Worm (Caenorhabditis elegans) whole organism, L2 larva: ENCODE results near the gene C11H1.5.

Source experiments
- C34F6.9 ChIP-seq: fragments of 150-350 bp; optimal IDR thresholded peaks from 2 replicates; lab custom pipeline; 2014; ENCODE audit warnings: missing biosample characterization, missing genetic modification characterization
- F13H6.1 ChIP-seq: sonication (generic microtip); optimal IDR thresholded peaks from 2 replicates; lab custom pipeline; 2016; ENCODE audit warnings: missing genetic modification characterization, missing compliant biosample characterization
- R02D3.7 ChIP-seq: fragments of 150-350 bp; optimal IDR thresholded peaks from 2 replicates; lab custom pipeline; 2014; ENCODE audit warnings: missing biosample characterization, missing genetic modification characterization
- ZK546.5 ChIP-seq: sonication (generic microtip); optimal IDR thresholded peaks from 2 replicates; lab custom pipeline; 2017; ENCODE audit warnings: missing biosample characterization, missing genetic modification characterization
- aly-2 ChIP-seq: fragments of 150-350 bp; optimal IDR thresholded peaks from 2 replicates; lab custom pipeline; 2014; ENCODE audit warnings: missing biosample characterization, missing genetic modification characterization
- ama-1 ChIP-seq: fragments of 150-350 bp; optimal IDR thresholded peaks from 2 replicates; lab custom pipeline; 2018; ENCODE audit warnings: inconsistent platforms
- ceh-16 ChIP-seq: fragments of 150-350 bp; optimal IDR thresholded peaks from 2 replicates; lab custom pipeline; 2014; ENCODE audit warnings: missing biosample characterization, missing genetic modification characterization
- ceh-82 ChIP-seq: fragments of 150-350 bp; optimal IDR thresholded peaks from 2 replicates; lab custom pipeline; 2014; ENCODE audit warnings: missing biosample characterization, missing genetic modification characterization
- crh-2 ChIP-seq: sonication (generic microtip); optimal IDR thresholded peaks from 2 replicates; lab custom pipeline; 2017; ENCODE audit warnings: missing biosample characterization, missing genetic modification characterization
- egl-27 ChIP-seq: sonication (generic microtip); optimal IDR thresholded peaks from 3 replicates; lab custom pipeline; 2017; ENCODE audit warnings: missing biosample characterization, missing genetic modification reagents, missing genetic modification characterization
- elt-1 ChIP-seq: fragments of 150-350 bp; optimal IDR thresholded peaks from 2 replicates; lab custom pipeline; 2014; ENCODE audit warnings: missing biosample characterization, missing genetic modification characterization
- elt-3 ChIP-seq: sonication (generic microtip); optimal IDR thresholded peaks from 2 replicates; lab custom pipeline; 2017; ENCODE audit warnings: missing biosample characterization, missing genetic modification characterization
- fos-1 ChIP-seq: fragments of 150-350 bp; optimal IDR thresholded peaks from 2 replicates; lab custom pipeline; 2014; ENCODE audit warnings: missing biosample characterization, missing genetic modification characterization
- gmeb-1 ChIP-seq: fragments of 150-350 bp; optimal IDR thresholded peaks from 2 replicates; lab custom pipeline; 2014; ENCODE audit warnings: missing biosample characterization, missing genetic modification characterization
- lin-11 ChIP-seq: fragments of 150-350 bp; sonication (generic microtip); optimal IDR thresholded peaks from 2 replicates; lab custom pipeline; 2014; ENCODE audit warnings: missing biosample characterization, missing genetic modification characterization, inconsistent platforms, mixed read lengths
- lin-39 ChIP-seq: fragments of 150-350 bp; optimal IDR thresholded peaks from 2 replicates; lab custom pipeline; 2014; ENCODE audit warnings: missing biosample characterization, missing genetic modification reagents, missing genetic modification characterization
- lsy-2 ChIP-seq, 2 experiments: fragments of 150-350 bp in 1 of 2; sonication (generic microtip) in 1 of 2; optimal IDR thresholded peaks; 2 replicates each; lab custom pipeline; 2014 to 2017; ENCODE audit warnings: missing biosample characterization in 2 of 2, missing genetic modification characterization in 2 of 2
- mab-5 ChIP-seq: fragments of 150-350 bp; optimal IDR thresholded peaks from 2 replicates; lab custom pipeline; 2014; ENCODE audit warnings: missing biosample characterization, missing genetic modification characterization
- mbf-1 ChIP-seq: sonication (generic microtip); optimal IDR thresholded peaks from 2 replicates; lab custom pipeline; 2017; ENCODE audit warnings: missing biosample characterization, missing genetic modification characterization
- mdl-1 ChIP-seq, 2 experiments: fragments of 150-350 bp in 1 of 2; sonication (generic microtip) in 1 of 2; optimal IDR thresholded peaks; 2 replicates each; lab custom pipeline; 2017; ENCODE audit warnings: missing biosample characterization in 2 of 2, missing genetic modification characterization in 2 of 2
- nhr-10 ChIP-seq: sonication (generic microtip); optimal IDR thresholded peaks from 2 replicates; lab custom pipeline; 2017; ENCODE audit warnings: missing biosample characterization, missing genetic modification characterization
- nhr-11 ChIP-seq: fragments of 150-350 bp; optimal IDR thresholded peaks from 2 replicates; lab custom pipeline; 2014; ENCODE audit warnings: missing biosample characterization, missing genetic modification characterization
- nhr-12 ChIP-seq: fragments of 150-350 bp; optimal IDR thresholded peaks from 2 replicates; lab custom pipeline; 2014; ENCODE audit warnings: missing biosample characterization, missing genetic modification characterization
- nhr-129 ChIP-seq: fragments of 150-350 bp; optimal IDR thresholded peaks from 2 replicates; lab custom pipeline; 2014; ENCODE audit warnings: missing biosample characterization, missing genetic modification characterization
- nhr-21 ChIP-seq: fragments of 150-350 bp; optimal IDR thresholded peaks from 2 replicates; lab custom pipeline; 2014; ENCODE audit warnings: missing biosample characterization, missing genetic modification characterization
- nhr-23 ChIP-seq: fragments of 150-350 bp; optimal IDR thresholded peaks from 2 replicates; lab custom pipeline; 2014; ENCODE audit warnings: missing biosample characterization, missing genetic modification reagents, missing genetic modification characterization
- nhr-237 ChIP-seq: fragments of 150-350 bp; optimal IDR thresholded peaks from 2 replicates; lab custom pipeline; 2014; ENCODE audit warnings: missing biosample characterization, missing genetic modification characterization
- nhr-25 ChIP-seq: fragments of 150-350 bp; sonication (generic microtip); optimal IDR thresholded peaks from 3 replicates; lab custom pipeline; 2014; ENCODE audit warnings: missing biosample characterization, missing genetic modification characterization
- nhr-6 ChIP-seq: fragments of 150-350 bp; optimal IDR thresholded peaks from 2 replicates; lab custom pipeline; 2014; ENCODE audit warnings: missing biosample characterization, missing genetic modification characterization
- nhr-77 ChIP-seq: fragments of 150-350 bp; optimal IDR thresholded peaks from 2 replicates; lab custom pipeline; 2014; ENCODE audit warnings: missing biosample characterization, missing genetic modification characterization
- peb-1 ChIP-seq: fragments of 150-350 bp; optimal IDR thresholded peaks from 2 replicates; lab custom pipeline; 2014; ENCODE audit warnings: missing biosample characterization, missing genetic modification characterization
- sem-4 ChIP-seq: fragments of 150-350 bp; optimal IDR thresholded peaks from 2 replicates; lab custom pipeline; 2014; ENCODE audit warnings: missing biosample characterization, missing genetic modification reagents, missing genetic modification characterization
- skn-1 ChIP-seq: sonication (generic microtip); optimal IDR thresholded peaks from 2 replicates; lab custom pipeline; 2017; ENCODE audit warnings: missing biosample characterization, missing genetic modification characterization
- sma-9 ChIP-seq, 2 experiments: fragments of 150-350 bp in 1 of 2; sonication (generic microtip) in 1 of 2; optimal IDR thresholded peaks; 2 replicates each; lab custom pipeline; 2014 to 2016; ENCODE audit warnings: missing genetic modification characterization in 2 of 2, mild to moderate bottlenecking in 1 of 2, missing biosample characterization in 1 of 2, missing compliant biosample characterization in 1 of 2, missing genetic modification reagents in 1 of 2, moderate library complexity in 1 of 2
- snpc-4 ChIP-seq: fragments of 150-350 bp; optimal IDR thresholded peaks from 2 replicates; lab custom pipeline; 2014; ENCODE audit warnings: missing biosample characterization, missing genetic modification characterization
- unc-39 ChIP-seq: fragments of 150-350 bp; optimal IDR thresholded peaks from 2 replicates; lab custom pipeline; 2014; ENCODE audit warnings: missing biosample characterization, missing genetic modification characterization
- unc-55 ChIP-seq: fragments of 150-350 bp; sonication (generic microtip); optimal IDR thresholded peaks from 3 replicates; lab custom pipeline; 2014; ENCODE audit warnings: missing biosample characterization, missing genetic modification reagents, missing genetic modification characterization
- unc-62 ChIP-seq: fragments of 150-350 bp; optimal IDR thresholded peaks from 2 replicates; lab custom pipeline; 2014; ENCODE audit warnings: missing biosample characterization, missing genetic modification reagents, missing genetic modification characterization
- zag-1 ChIP-seq: fragments of 150-350 bp; optimal IDR thresholded peaks from 2 replicates; lab custom pipeline; 2014; ENCODE audit warnings: missing biosample characterization, missing genetic modification characterization
- ztf-1 ChIP-seq: fragments of 200-800 bp; sonication (Bioruptor generic); conservative IDR thresholded peaks from 2 replicates; pipeline ENCODE4 v1.3.6; 2022; ENCODE audit warnings: missing genetic modification characterization, missing compliant biosample characterization
- ztf-11 ChIP-seq: sonication (generic microtip); optimal IDR thresholded peaks from 2 replicates; lab custom pipeline; 2017; ENCODE audit warnings: missing biosample characterization, missing genetic modification characterization
- ztf-4 ChIP-seq: fragments of 150-350 bp; optimal IDR thresholded peaks from 2 replicates; lab custom pipeline; 2014; ENCODE audit warnings: missing biosample characterization, missing genetic modification characterization

The C11H1.5 gene

DNA sequence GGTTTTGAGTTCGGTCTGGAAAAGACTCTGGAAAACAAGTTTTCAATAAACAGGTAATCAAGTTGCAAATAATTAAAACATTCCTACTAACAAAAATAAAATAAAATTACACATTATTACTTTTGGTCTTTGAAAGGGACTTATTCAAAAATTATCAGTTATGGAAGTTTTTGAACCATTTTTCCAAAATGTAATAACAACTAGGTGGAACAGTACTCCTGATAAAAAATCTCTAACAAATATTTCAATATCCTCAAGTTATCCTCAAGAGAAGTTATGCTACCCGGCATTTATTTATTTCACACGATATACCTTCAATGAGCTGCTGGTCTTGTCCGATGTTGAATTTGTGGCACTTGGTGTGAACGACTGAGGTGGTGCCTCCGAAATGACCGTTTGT lies 36.7 kb upstream of the C11H1.5 start:
- TF ChIP-seq F13H6.1 (no peak), aly-2 (no peak), ztf-11 (tag; lab: Kevin White, UChicago) (no peak), mbf-1 (tag; lab: Kevin White, UChicago) (no peak)

DNA sequence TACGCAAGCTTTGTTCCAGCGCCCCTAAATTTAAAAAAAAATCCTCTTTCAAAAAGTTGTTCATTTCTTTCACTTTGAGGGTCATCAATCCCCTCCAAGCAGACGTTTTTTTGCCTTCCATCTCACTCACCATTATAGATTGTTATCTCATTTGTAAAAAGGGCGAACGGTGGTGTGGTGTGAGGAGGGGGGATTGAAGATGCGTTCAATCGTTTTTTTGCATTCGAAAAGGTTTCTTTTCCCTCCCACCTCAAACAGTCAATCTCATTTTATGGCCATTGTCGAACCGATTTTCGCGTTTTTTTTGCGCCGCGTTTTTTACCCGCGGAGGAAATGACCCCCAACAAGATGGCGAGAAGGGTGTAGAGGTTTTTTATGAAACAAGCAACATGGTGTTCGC lies 35.9 kb upstream of the C11H1.5 start:
- TF ChIP-seq ZK546.5 (no peak), elt-3 (tag; lab: Kevin White, UChicago) (no peak), elt-1 (tag; lab: Kevin White, UChicago) (no peak), lin-11 (tag; lab: Kevin White, UChicago) (no peak), ceh-82 (tag; lab: Kevin White, UChicago) (no peak), C34F6.9 (no peak), ztf-4 (tag; lab: Kevin White, UChicago) (no peak), nhr-6 (tag; lab: Kevin White, UChicago) (no peak), egl-27 (tag; lab: Kevin White, UChicago) (no peak), mbf-1 (tag; lab: Kevin White, UChicago) (no peak)
- TF ChIP-seq, all 48 proteins: peak for 0

DNA sequence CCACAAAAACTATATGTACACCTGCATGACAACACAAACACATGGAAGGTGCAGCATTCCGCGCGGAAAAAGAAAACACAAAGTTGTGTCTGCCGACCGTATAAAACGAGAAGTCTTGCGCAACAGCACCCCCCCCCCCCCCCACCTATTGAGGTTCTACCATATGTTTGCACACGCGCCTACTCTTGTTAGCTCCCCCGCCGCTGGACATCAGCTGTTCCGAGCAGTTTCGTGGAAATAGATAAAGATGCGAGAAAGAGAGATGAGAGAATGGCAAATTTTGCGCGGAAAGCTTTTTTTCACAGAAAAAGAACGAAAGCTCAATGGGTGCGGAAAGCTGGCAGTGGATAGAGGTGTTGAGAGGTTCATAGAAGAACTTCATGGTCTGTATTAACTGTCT lies 32.6 kb upstream of the C11H1.5 start:
- TF ChIP-seq unc-62 (GFP tag; lab: Kevin White, UChicago) (no peak), mdl-1 (tag; optimal IDR thresholded peaks at IDR 0.05; lab: Kevin White, UChicago) (no peak), sem-4 (tag; lab: Kevin White, UChicago) (no peak), nhr-237 (no peak), unc-55 (GFP tag; lab: Kevin White, UChicago) (no peak), ceh-82 (tag; lab: Kevin White, UChicago) (no peak), lin-11 (tag; lab: Kevin White, UChicago) (no peak), snpc-4 (tag; lab: Kevin White, UChicago) (no peak), crh-2 (tag; lab: Kevin White, UChicago) (no peak), ZK546.5 (no peak), C34F6.9 (no peak), F13H6.1 (no peak), skn-1 (no peak), nhr-23 (tag; lab: Kevin White, UChicago) (no peak), gmeb-1 (no peak)

ce11 chrX:14335220-14335619 lies 32.2 kb upstream of the C11H1.5 start, which contains the start of gene K04G11.1:
Gene K04G11.1 (plus strand): TSS chrX:14335520.
- TF ChIP-seq R02D3.7 (tag; lab: Kevin White, UChicago), result no peak
- no peak for TF ChIP-seq nhr-129 (tag; lab: Kevin White, UChicago)
- TF ChIP-seq crh-2 (tag; lab: Kevin White, UChicago), result no peak
- TF ChIP-seq lin-39, result no peak
- no peak for TF ChIP-seq peb-1
- TF ChIP-seq C34F6.9, result no peak
- no peak for TF ChIP-seq nhr-21 (tag; lab: Kevin White, UChicago)
- TF ChIP-seq ceh-82 (tag; lab: Kevin White, UChicago), result no peak
- no peak for TF ChIP-seq nhr-11
- no peak for TF ChIP-seq gmeb-1
- no peak for TF ChIP-seq elt-1 (tag; lab: Kevin White, UChicago)
- no peak for TF ChIP-seq mbf-1 (tag; lab: Kevin White, UChicago)
- TF ChIP-seq nhr-77 (tag; lab: Kevin White, UChicago), result no peak
- TF ChIP-seq sem-4 (tag; lab: Kevin White, UChicago), result no peak
- TF ChIP-seq zag-1 (tag; lab: Kevin White, UChicago), result no peak
- no peak for TF ChIP-seq nhr-10 (tag; lab: Kevin White, UChicago)
- TF ChIP-seq sma-9 (GFP tag; optimal IDR thresholded peaks at IDR 0.05; lab: Kevin White, UChicago), result no peak
- no peak for TF ChIP-seq sma-9 (tag; optimal IDR thresholded peaks at IDR 0.05; lab: Kevin White, UChicago)
- no peak for TF ChIP-seq fos-1 (tag; lab: Kevin White, UChicago)
- no peak for TF ChIP-seq mdl-1 (tag; optimal IDR thresholded peaks at IDR 0.05; lab: Kevin White, UChicago)
- TF ChIP-seq unc-39 (tag; lab: Kevin White, UChicago), result no peak

DNA sequence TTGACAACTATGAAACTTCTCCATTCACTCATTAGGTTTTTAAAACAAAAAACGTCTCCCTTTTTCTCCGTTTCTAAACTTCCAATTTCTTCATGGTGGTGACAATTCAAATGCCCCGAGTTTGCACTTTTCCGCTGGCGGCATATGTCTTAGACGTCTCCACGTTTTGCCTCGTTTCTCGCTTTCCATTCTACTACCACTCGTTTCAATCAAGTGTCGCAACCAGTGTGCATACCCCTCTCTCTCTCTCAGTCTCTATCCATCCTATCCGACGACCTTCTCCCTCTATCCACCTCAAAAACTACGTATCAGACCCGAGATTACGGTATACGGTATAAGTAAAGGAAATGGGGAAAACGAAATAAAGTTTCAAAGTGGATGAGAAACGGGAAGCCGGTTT lies 31.2 kb upstream of the C11H1.5 start:
- TF ChIP-seq sem-4 (tag; lab: Kevin White, UChicago) (no peak), mab-5 (tag; lab: Kevin White, UChicago) (no peak), nhr-21 (tag; lab: Kevin White, UChicago) (peak; percentile 46), ceh-82 (tag; lab: Kevin White, UChicago) (no peak), lin-11 (tag; lab: Kevin White, UChicago) (no peak), ama-1 (lab: Kevin White, UChicago) (no peak), R02D3.7 (tag; lab: Kevin White, UChicago) (no peak), crh-2 (tag; lab: Kevin White, UChicago) (no peak), ztf-4 (tag; lab: Kevin White, UChicago) (no peak), egl-27 (tag; lab: Kevin White, UChicago) (peak; percentile 26), unc-39 (tag; lab: Kevin White, UChicago) (no peak), sma-9 (GFP tag; optimal IDR thresholded peaks at IDR 0.05; lab: Kevin White, UChicago) (peak; percentile 61), sma-9 (tag; optimal IDR thresholded peaks at IDR 0.05; lab: Kevin White, UChicago) (no peak), nhr-10 (tag; lab: Kevin White, UChicago) (no peak), nhr-6 (tag; lab: Kevin White, UChicago) (peak; percentile 28), fos-1 (tag; lab: Kevin White, UChicago) (peak; percentile 27), nhr-129 (tag; lab: Kevin White, UChicago) (peak; percentile 69), nhr-25 (tag; lab: Kevin White, UChicago) (no peak), nhr-11 (no peak), nhr-12 (no peak), lsy-2 (tag; optimal IDR thresholded peaks at IDR 0.05; lab: Kevin White, UChicago) (peak in 1 of 2 experiments; percentile 68), nhr-237 (no peak), lin-39 (no peak), ztf-1 (GFP tag; lab: Robert Waterston, UW) (no peak), elt-1 (tag; lab: Kevin White, UChicago) (no peak), ztf-11 (tag; lab: Kevin White, UChicago) (no peak), ceh-16 (no peak), peb-1 (no peak), ZK546.5 (no peak), aly-2 (no peak), snpc-4 (tag; lab: Kevin White, UChicago) (no peak)
